Worm (Caenorhabditis elegans) whole organism, L4 larva: ENCODE results near the gene abhd-14.

Experiments
- F10B5.3 ChIP-seq: sonication (generic microtip); optimal IDR thresholded peaks from 2 replicates; lab custom pipeline; 2016; ENCODE audit warnings: mild to moderate bottlenecking, missing genetic modification characterization, missing compliant biosample characterization
- F37D6.2 ChIP-seq: sonication (generic microtip); optimal IDR thresholded peaks from 2 replicates; lab custom pipeline; 2016; ENCODE audit warnings: mild to moderate bottlenecking, missing genetic modification characterization, missing compliant biosample characterization
- F44E2.7 ChIP-seq: fragments of 200-800 bp; sonication (Bioruptor generic); IDR thresholded peaks from 2 replicates; pipeline ENCODE4 v2.1.2; 2022; ENCODE audit warnings: missing genetic modification characterization, missing compliant biosample characterization
- F49E8.2 ChIP-seq: sonication (generic microtip); optimal IDR thresholded peaks from 2 replicates; lab custom pipeline; 2016; ENCODE audit warnings: missing compliant biosample characterization, mild to moderate bottlenecking, missing genetic modification characterization, borderline replicate concordance
- Y105C5A.15 ChIP-seq: fragments of 200-800 bp; sonication (Bioruptor generic); IDR thresholded peaks from 2 replicates; pipeline ENCODE4 v1.3.6; 2022; ENCODE audit warnings: missing genetic modification characterization, missing compliant biosample characterization
- Y5F2A.4 ChIP-seq: fragments of 200-800 bp; sonication (Bioruptor generic); optimal IDR thresholded peaks from 2 replicates; lab custom pipeline; 2018; ENCODE audit warnings: mild to moderate bottlenecking, missing genetic modification characterization, missing compliant biosample characterization
- Y75B8A.6 ChIP-seq: fragments of 200-800 bp; sonication (Bioruptor generic); IDR thresholded peaks from 2 replicates; pipeline ENCODE4 v1.3.6; 2022; ENCODE audit warnings: missing genetic modification reagents, missing genetic modification characterization, missing compliant biosample characterization
- ZK337.2 ChIP-seq: fragments of 200-800 bp; sonication (Bioruptor generic); IDR thresholded peaks from 2 replicates; pipeline ENCODE4 v1.3.6; 2022; ENCODE audit warnings: missing genetic modification reagents, missing genetic modification characterization, missing compliant biosample characterization
- ZK546.5 ChIP-seq, 2 experiments: sonication (generic microtip); optimal IDR thresholded peaks; 2 replicates each; lab custom pipeline; 2017; ENCODE audit warnings: missing biosample characterization in 2 of 2, missing genetic modification characterization in 2 of 2
- ama-1 ChIP-seq: fragments of 150-350 bp; optimal IDR thresholded peaks from 2 replicates; lab custom pipeline; 2014; ENCODE audit warnings: inconsistent platforms, mixed read lengths
- attf-4 ChIP-seq: sonication (generic microtip); optimal IDR thresholded peaks from 3 replicates; lab custom pipeline; 2017; ENCODE audit warnings: missing biosample characterization, missing genetic modification characterization
- ceh-32 ChIP-seq: sonication (generic microtip); optimal IDR thresholded peaks from 2 replicates; lab custom pipeline; 2016; ENCODE audit warnings: mild to moderate bottlenecking, missing genetic modification characterization, missing compliant biosample characterization; ENCODE audit not compliant: poor library complexity
- ceh-44 ChIP-seq: fragments of 200-800 bp; sonication (Bioruptor generic); IDR thresholded peaks from 2 replicates; pipeline ENCODE4 v1.3.6; 2022; ENCODE audit warnings: missing genetic modification reagents, missing genetic modification characterization, missing compliant biosample characterization
- ceh-62 ChIP-seq: sonication (generic microtip); optimal IDR thresholded peaks from 2 replicates; lab custom pipeline; 2017; ENCODE audit warnings: missing biosample characterization, missing genetic modification characterization
- ces-1 ChIP-seq: fragments of 150-350 bp; sonication (generic microtip); optimal IDR thresholded peaks from 4 replicates; lab custom pipeline; 2014; ENCODE audit warnings: missing biosample characterization, missing genetic modification reagents, missing genetic modification characterization
- ctbp-1 ChIP-seq: fragments of 200-800 bp; sonication (Bioruptor generic); IDR thresholded peaks from 2 replicates; pipeline ENCODE4 v1.3.6; 2022; ENCODE audit warnings: missing genetic modification reagents, missing genetic modification characterization, missing compliant biosample characterization
- daf-19 ChIP-seq: fragments of 200-800 bp; sonication (Bioruptor generic); conservative IDR thresholded peaks from 2 replicates; pipeline ENCODE4 v1.3.6; 2022; ENCODE audit warnings: missing genetic modification characterization, missing compliant biosample characterization
- dmd-6 ChIP-seq: fragments of 200-800 bp; sonication (Bioruptor generic); IDR thresholded peaks from 2 replicates; pipeline ENCODE4 v1.3.6; 2022; ENCODE audit warnings: missing genetic modification reagents, missing genetic modification characterization, missing compliant biosample characterization
- dmd-9 ChIP-seq: fragments of 200-800 bp; sonication (Bioruptor generic); IDR thresholded peaks from 2 replicates; pipeline ENCODE4 v1.3.6; 2022; ENCODE audit warnings: missing genetic modification reagents, missing genetic modification characterization, missing compliant biosample characterization
- dpl-1 ChIP-seq: fragments of 150-350 bp; optimal IDR thresholded peaks from 2 replicates; lab custom pipeline; 2014; ENCODE audit warnings: missing biosample characterization, missing genetic modification reagents, missing genetic modification characterization
- duxl-1 ChIP-seq: sonication (generic microtip); optimal IDR thresholded peaks from 2 replicates; lab custom pipeline; 2016; ENCODE audit warnings: mild to moderate bottlenecking, missing genetic modification characterization, moderate library complexity, missing compliant biosample characterization; ENCODE audit not compliant: poor library complexity
- egl-27 ChIP-seq: sonication (generic microtip); optimal IDR thresholded peaks from 3 replicates; lab custom pipeline; 2017; ENCODE audit warnings: missing biosample characterization, missing genetic modification reagents, missing genetic modification characterization
- egl-43 ChIP-seq: fragments of 200-800 bp; sonication (Bioruptor generic); IDR thresholded peaks from 2 replicates; pipeline ENCODE4 v1.3.6; 2022; ENCODE audit warnings: missing genetic modification reagents, missing genetic modification characterization, missing compliant biosample characterization
- fkh-10 ChIP-seq: fragments of 150-350 bp; optimal IDR thresholded peaks from 2 replicates; lab custom pipeline; 2014; ENCODE audit warnings: missing biosample characterization, missing genetic modification reagents, missing genetic modification characterization
- fos-1 ChIP-seq: fragments of 150-350 bp; optimal IDR thresholded peaks from 2 replicates; lab custom pipeline; 2014; ENCODE audit warnings: missing biosample characterization, missing genetic modification characterization
- hif-1 ChIP-seq, 2 experiments: sonication (generic microtip); optimal IDR thresholded peaks; 2 replicates each; lab custom pipeline; 2016 to 2017; ENCODE audit warnings: missing compliant biosample characterization in 2 of 2, missing genetic modification characterization in 2 of 2, missing genetic modification reagents in 2 of 2, missing genotype in 2 of 2, mild to moderate bottlenecking in 1 of 2
- hlh-11 ChIP-seq: fragments of 200-800 bp; sonication (Bioruptor generic); optimal IDR thresholded peaks from 2 replicates; lab custom pipeline; 2018; ENCODE audit warnings: mild to moderate bottlenecking, missing genetic modification characterization, missing compliant biosample characterization
- hmg-1.1 ChIP-seq: fragments of 200-800 bp; sonication (Bioruptor generic); IDR thresholded peaks from 2 replicates; pipeline ENCODE4 v1.3.6; 2022; ENCODE audit warnings: missing genetic modification reagents, missing genetic modification characterization, missing compliant biosample characterization
- jun-1 ChIP-seq: fragments of 150-350 bp; optimal IDR thresholded peaks from 2 replicates; lab custom pipeline; 2014; ENCODE audit warnings: missing biosample characterization, missing genetic modification reagents, missing genetic modification characterization
- lim-7 ChIP-seq: fragments of 200-800 bp; sonication (Bioruptor generic); IDR thresholded peaks from 2 replicates; pipeline ENCODE4 v1.3.6; 2022; ENCODE audit warnings: missing genetic modification characterization, missing compliant biosample characterization
- lin-1 ChIP-seq: fragments of 200-800 bp; sonication (Bioruptor generic); IDR thresholded peaks from 2 replicates; pipeline ENCODE4 v1.3.6; 2022; ENCODE audit warnings: missing genetic modification reagents, missing genetic modification characterization, missing compliant biosample characterization
- lin-13 ChIP-seq: fragments of 150-350 bp; optimal IDR thresholded peaks from 2 replicates; lab custom pipeline; 2014; ENCODE audit warnings: missing biosample characterization, missing genetic modification reagents, missing genetic modification characterization
- lir-3 ChIP-seq: sonication (generic microtip); optimal IDR thresholded peaks from 2 replicates; lab custom pipeline; 2016; ENCODE audit warnings: mild to moderate bottlenecking, missing genetic modification characterization, missing compliant biosample characterization
- lsy-2 ChIP-seq, 2 experiments: fragments of 150-350 bp in 1 of 2; sonication (generic microtip) in 1 of 2; optimal IDR thresholded peaks; 2 replicates each; lab custom pipeline; 2014 to 2017; ENCODE audit warnings: missing biosample characterization in 2 of 2, missing genetic modification characterization in 2 of 2
- mdt-29 ChIP-seq: fragments of 200-800 bp; sonication (Bioruptor generic); IDR thresholded peaks from 2 replicates; pipeline ENCODE4 v1.3.6; 2022; ENCODE audit warnings: missing genetic modification reagents, missing genetic modification characterization, missing compliant biosample characterization
- mes-2 ChIP-seq: sonication (generic microtip); optimal IDR thresholded peaks from 2 replicates; lab custom pipeline; 2016; ENCODE audit warnings: missing genotype, mild to moderate bottlenecking, missing genetic modification characterization, missing compliant biosample characterization; ENCODE audit not compliant: poor library complexity, severe bottlenecking
- mxl-2 ChIP-seq: fragments of 200-800 bp; sonication (Bioruptor generic); conservative IDR thresholded peaks from 2 replicates; pipeline ENCODE4 v1.3.6; 2022; ENCODE audit warnings: missing genetic modification reagents, missing genetic modification characterization, missing compliant biosample characterization
- nhr-102 ChIP-seq: sonication (generic microtip); optimal IDR thresholded peaks from 2 replicates; lab custom pipeline; 2016; ENCODE audit warnings: mild to moderate bottlenecking, missing genetic modification characterization, moderate library complexity, missing compliant biosample characterization
- nhr-11 ChIP-seq: fragments of 150-350 bp; optimal IDR thresholded peaks from 2 replicates; lab custom pipeline; 2014; ENCODE audit warnings: missing biosample characterization, missing genetic modification characterization
- nhr-111 ChIP-seq: fragments of 200-800 bp; sonication (Bioruptor generic); optimal IDR thresholded peaks from 2 replicates; lab custom pipeline; 2018; ENCODE audit warnings: mild to moderate bottlenecking, missing genetic modification characterization, missing compliant biosample characterization
- nhr-237 ChIP-seq: sonication (generic microtip); optimal IDR thresholded peaks from 2 replicates; lab custom pipeline; 2017; ENCODE audit warnings: missing biosample characterization, missing genetic modification characterization
- nhr-41 ChIP-seq: fragments of 200-800 bp; sonication (Bioruptor generic); IDR thresholded peaks from 2 replicates; pipeline ENCODE4 v1.3.6; 2022; ENCODE audit warnings: missing genetic modification reagents, missing genetic modification characterization, missing compliant biosample characterization
- pha-4 ChIP-seq, 2 experiments: fragments of 150-350 bp in 1 of 2; fragments of 200-800 bp in 1 of 2; sonication (Bioruptor generic) in 1 of 2; IDR thresholded peaks in 1 of 2; optimal IDR thresholded peaks in 1 of 2; 2 replicates each; pipeline versions ENCODE4 v1.3.6 to Lab custom; 2014 to 2022; ENCODE audit warnings: missing genetic modification characterization in 2 of 2, missing genetic modification reagents in 2 of 2, missing biosample characterization in 1 of 2, missing compliant biosample characterization in 1 of 2
- pqm-1 ChIP-seq: sonication (generic microtip); optimal IDR thresholded peaks from 2 replicates; lab custom pipeline; 2017; ENCODE audit warnings: missing biosample characterization, missing genetic modification characterization
- sdz-12 ChIP-seq: fragments of 200-800 bp; sonication (Bioruptor generic); optimal IDR thresholded peaks from 2 replicates; lab custom pipeline; 2018; ENCODE audit warnings: mild to moderate bottlenecking, missing genetic modification characterization, missing compliant biosample characterization
- skn-1 ChIP-seq: fragments of 150-350 bp; optimal IDR thresholded peaks from 2 replicates; lab custom pipeline; 2014; ENCODE audit warnings: missing biosample characterization, missing genetic modification characterization
- spr-3 ChIP-seq: fragments of 200-800 bp; sonication (Bioruptor generic); optimal IDR thresholded peaks from 2 replicates; lab custom pipeline; 2018; ENCODE audit warnings: mild to moderate bottlenecking, missing genetic modification characterization, missing compliant biosample characterization
- tra-1 ChIP-seq: fragments of 200-800 bp; sonication (Bioruptor generic); IDR thresholded peaks from 2 replicates; pipeline ENCODE4 v1.3.6; 2022; ENCODE audit warnings: missing genetic modification reagents, missing genetic modification characterization, missing compliant biosample characterization
- unc-130 ChIP-seq: sonication (generic microtip); optimal IDR thresholded peaks from 2 replicates; lab custom pipeline; 2016; ENCODE audit warnings: missing genetic modification reagents, missing genetic modification characterization, missing compliant biosample characterization
- zag-1 ChIP-seq: fragments of 150-350 bp; optimal IDR thresholded peaks from 2 replicates; lab custom pipeline; 2014; ENCODE audit warnings: missing biosample characterization, missing genetic modification characterization

abhd-14 gene

DNA sequence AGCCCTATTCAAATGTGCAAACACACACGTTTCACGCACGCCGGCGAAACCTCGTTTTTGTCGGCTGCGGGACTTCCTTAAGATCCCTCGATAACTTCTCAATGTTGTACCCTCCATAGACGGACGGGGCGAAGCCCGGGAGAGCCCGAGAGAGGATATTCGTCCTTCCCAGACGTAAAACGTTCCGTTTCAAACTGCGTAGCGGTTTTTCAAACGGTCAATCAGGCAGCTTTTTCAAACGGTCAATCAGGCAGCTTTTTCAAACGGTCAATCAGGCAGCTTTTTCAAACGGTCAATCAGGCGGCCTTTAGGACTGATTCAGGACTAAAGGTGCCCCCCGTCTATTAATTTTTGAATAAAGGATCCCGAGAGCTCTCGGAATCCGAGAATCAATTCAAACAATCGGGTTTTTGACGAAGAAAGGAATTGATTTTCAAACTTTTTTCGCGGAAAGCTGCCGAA lies 38.6 kb downstream of the abhd-14 start:
- TF ChIP-seq ZK546.5 (tag; optimal IDR thresholded peaks at IDR 0.05; lab: Kevin White, UChicago) (no peak), dmd-6 (GFP tag; lab: Robert Waterston, UW) (no peak), nhr-102 (tag; lab: Kevin White, UChicago) (peak; percentile 47), attf-4 (tag; lab: Kevin White, UChicago) (no peak), ceh-62 (no peak), F37D6.2 (no peak), lin-1 (GFP tag; lab: Robert Waterston, UW) (peak; percentile 55; the same call in 1 of the 2 replicates), ceh-44 (GFP tag; lab: Robert Waterston, UW) (0 out of 2 replicates have a peak, but pooled peaks have one; percentile 3), fkh-10 (GFP tag; lab: Kevin White, UChicago) (no peak), lir-3 (tag; lab: Kevin White, UChicago) (no peak), dmd-9 (peak; percentile 53; the same call in 1 of the 2 replicates), mdt-29 (GFP tag; lab: Robert Waterston, UW) (peak; percentile 82), jun-1 (tag; lab: Kevin White, UChicago) (no peak), lim-7 (GFP tag; lab: Robert Waterston, UW) (0 out of 2 replicates have a peak, but pooled peaks have one; percentile 69), skn-1 (tag; lab: Kevin White, UChicago) (no peak), F10B5.3 (tag; lab: Kevin White, UChicago) (peak; percentile 37), hlh-11 (tag; lab: Kevin White, UChicago) (peak; percentile 29), lin-13 (GFP tag; lab: Kevin White, UChicago) (peak; percentile 41), duxl-1 (tag; lab: Kevin White, UChicago) (peak; percentile 27), dpl-1 (GFP tag; lab: Kevin White, UChicago) (no peak), spr-3 (peak; percentile 43), mes-2 (tag; lab: Kevin White, UChicago) (peak; percentile 32), fos-1 (tag; lab: Kevin White, UChicago) (no peak), egl-43 (GFP tag; lab: Robert Waterston, UW) (peak; percentile 71; the same call in 1 of the 2 replicates), Y75B8A.6 (GFP tag; lab: Robert Waterston, UW) (no peak), unc-130 (peak; percentile 86), zag-1 (tag; lab: Kevin White, UChicago) (no peak), egl-27 (tag; lab: Kevin White, UChicago) (no peak), nhr-41 (GFP tag; lab: Robert Waterston, UW) (no peak), nhr-11 (tag; lab: Kevin White, UChicago) (no peak), hif-1 (tag; optimal IDR thresholded peaks at IDR 0.05; lab: Kevin White, UChicago) (no peak), ZK337.2 (GFP tag; lab: Robert Waterston, UW) (no peak), F49E8.2 (tag; lab: Kevin White, UChicago) (peak; percentile 94), ceh-32 (tag; lab: Kevin White, UChicago) (no peak), tra-1 (GFP tag; lab: Robert Waterston, UW) (no peak), hmg-1.1 (GFP tag; lab: Robert Waterston, UW) (no peak), ctbp-1 (GFP tag; lab: Robert Waterston, UW) (peak; percentile 41; the same call in 1 of the 2 replicates), nhr-237 (tag; lab: Kevin White, UChicago) (no peak), ama-1 (lab: Kevin White, UChicago) (peak; percentile 95), mxl-2 (no peak), lsy-2 (tag; optimal IDR thresholded peaks at IDR 0.05; lab: Kevin White, UChicago) (peak in 1 of 2 experiments; percentile 20), nhr-111 (GFP tag; lab: Kevin White, UChicago) (peak; percentile 52), Y105C5A.15 (GFP tag; lab: Robert Waterston, UW) (0 out of 2 replicates have a peak, but pooled peaks have one; percentile 23), daf-19 (no peak), ces-1 (GFP tag; lab: Kevin White, UChicago) (no peak), Y5F2A.4 (GFP tag; lab: Kevin White, UChicago) (no peak), sdz-12 (GFP tag; lab: Kevin White, UChicago) (no peak), pqm-1 (tag; lab: Kevin White, UChicago) (no peak), pha-4 (GFP tag; IDR thresholded peaks at IDR 0.05; lab: Robert Waterston, UW) (0 out of 2 replicates have a peak, but pooled peaks have one; percentile 45), pha-4 (tag; optimal IDR thresholded peaks at IDR 0.05; lab: Kevin White, UChicago) (no peak), F44E2.7 (GFP tag; lab: Robert Waterston, UW) (0 out of 2 replicates have a peak, but pooled peaks have one; percentile 75)
